Fruit fly (Drosophila melanogaster): Measurements from ENCODE around the gene Hakai.

Gene Hakai

DNA sequence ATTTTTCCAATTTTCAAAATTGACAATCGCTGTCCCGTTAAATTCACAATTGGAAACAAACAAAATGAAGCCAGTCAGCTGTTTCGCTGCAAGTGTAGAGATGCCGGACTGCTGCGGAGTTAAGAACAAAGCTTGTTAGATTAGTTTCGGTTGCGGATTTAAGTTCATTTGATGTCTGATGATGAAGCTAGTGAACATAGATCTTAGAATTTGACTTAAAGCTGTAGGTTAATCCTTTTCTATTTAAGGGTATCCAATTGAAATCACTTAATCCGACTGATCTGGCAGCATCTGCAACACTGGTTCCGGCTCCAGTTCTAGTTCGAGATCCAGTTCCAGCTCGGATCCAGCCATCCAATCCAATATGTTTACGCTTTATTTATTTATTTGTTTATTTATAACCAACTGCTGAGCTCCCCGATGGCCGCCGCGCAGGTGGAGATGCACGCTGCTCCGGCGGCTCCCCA is 1.7 kb upstream of the Hakai start, which contains the start of the genes PCNA2 and CG10366 (continued):
- TF ChIP-seq cad (GFP tag; optimal IDR thresholded peaks at IDR 0.05) (no peak), pho (GFP tag; optimal IDR thresholded peaks at IDR 0.05) (peak; percentile 65), nmo (GFP tag; optimal IDR thresholded peaks at IDR 0.05) (peak; percentile 81), Mrtf (GFP tag; IDR thresholded peaks at IDR 0.05) (peak; percentile 58; the same call in 2 of the 3 replicates), D19B (GFP tag; optimal IDR thresholded peaks at IDR 0.05) (no peak), gt (GFP tag; IDR thresholded peaks at IDR 0.05) (no peak), Hey (tag; optimal IDR thresholded peaks at IDR 0.05) (no peak), dimm (GFP tag; IDR thresholded peaks at IDR 0.05) (no peak), gfzf (GFP tag; optimal IDR thresholded peaks at IDR 0.05) (peak; percentile 6), ara (GFP tag; IDR thresholded peaks at IDR 0.05) (peak; percentile 51; the same call in 1 of the 2 replicates), Mes4 (GFP tag; optimal IDR thresholded peaks at IDR 0.05) (peak; percentile 56), cas (GFP tag; IDR thresholded peaks at IDR 0.05) (no peak), ash1 (GFP tag; optimal IDR thresholded peaks at IDR 0.05) (no peak), CG1603 (tag; optimal IDR thresholded peaks at IDR 0.05) (peak; percentile 86), trh (GFP tag; optimal IDR thresholded peaks at IDR 0.05) (peak; percentile 12), HLH54F (GFP tag; optimal IDR thresholded peaks at IDR 0.05) (peak; percentile 74), dati (GFP tag; IDR thresholded peaks at IDR 0.05) (no peak), CG17829 (tag; optimal IDR thresholded peaks at IDR 0.05) (peak; percentile 77), Dad (GFP tag; optimal IDR thresholded peaks at IDR 0.05) (peak; percentile 69), br (optimal IDR thresholded peaks at IDR 0.05) (no peak), gsb (GFP tag; IDR thresholded peaks at IDR 0.05) (no peak), zen2 (GFP tag; IDR thresholded peaks at IDR 0.05; ENCODE audit: partially characterized antibody) (no peak), CG6254 (GFP tag; optimal IDR thresholded peaks at IDR 0.05) (peak; percentile 27), CG14441 (GFP tag; IDR thresholded peaks at IDR 0.05) (peak; percentile 46; the same call in 1 of the 2 replicates), CG16779 (GFP tag; IDR thresholded peaks at IDR 0.05) (no peak), CG2678 (tag; optimal IDR thresholded peaks at IDR 0.05) (peak; percentile 68), Bdp1 (GFP tag; optimal IDR thresholded peaks at IDR 0.05) (peak; percentile 54), caup (GFP tag; optimal IDR thresholded peaks at IDR 0.05; ENCODE audit: severe bottlenecking) (peak; percentile 35), CG14014 (GFP tag; IDR thresholded peaks at IDR 0.05) (no peak), psq (GFP tag; optimal IDR thresholded peaks at IDR 0.05) (no peak), Hr51 (GFP tag; optimal IDR thresholded peaks at IDR 0.05) (peak; percentile 49 to 56), Ets97D (GFP tag; optimal IDR thresholded peaks at IDR 0.05) (peak; percentile 78), Oli (tag; optimal IDR thresholded peaks at IDR 0.05) (peak; percentile 28), HLH3B (GFP tag; IDR thresholded peaks at IDR 0.05) (0 out of 2 replicates have a peak, but pooled peaks have one; percentile 9), hb (GFP tag; IDR thresholded peaks at IDR 0.05; ENCODE audit: partially characterized antibody) (no peak), sisA (GFP tag; IDR thresholded peaks at IDR 0.05) (peak; percentile 44; the same call in 1 of the 2 replicates), NC2β (GFP tag; optimal IDR thresholded peaks at IDR 0.05) (peak; percentile 76), lbe (GFP tag; optimal IDR thresholded peaks at IDR 0.05) (no peak), CG4730 (GFP tag; IDR thresholded peaks at IDR 0.05) (no peak), CG17328 (GFP tag; IDR thresholded peaks at IDR 0.05) (peak; percentile 43; the same call in 1 of the 2 replicates), slbo (GFP tag; IDR thresholded peaks at IDR 0.05) (peak; percentile 77), ttk (GFP tag; IDR thresholded peaks at IDR 0.05) (no peak), CG9797 (GFP tag; optimal IDR thresholded peaks at IDR 0.05) (peak; percentile 43), repo (GFP tag; optimal IDR thresholded peaks at IDR 0.05) (peak; percentile 61), sug (tag; optimal IDR thresholded peaks at IDR 0.05) (peak; percentile 78), ab (GFP tag; optimal IDR thresholded peaks at IDR 0.05) (no peak), CG7372 (GFP tag; IDR thresholded peaks at IDR 0.05) (peak; percentile 54; the same call in 1 of the 2 replicates), ap (GFP tag; IDR thresholded peaks at IDR 0.05) (no peak), CG15514 (GFP tag; optimal IDR thresholded peaks at IDR 0.05) (peak; percentile 100), salm (tag; optimal IDR thresholded peaks at IDR 0.05) (no peak), cg (GFP tag; optimal IDR thresholded peaks at IDR 0.05) (no peak), CG11085 (GFP tag; IDR thresholded peaks at IDR 0.05) (no peak)

Data from whole organism, embryonic.